Worm (Caenorhabditis elegans): ENCODE data around the gene tsn-1.

ce11 chrII:4736585-4736984 lies 30.0 kb downstream of the tsn-1 start:
- no peak for TF ChIP-seq nhr-11 (tag; optimal IDR thresholded peaks at IDR 0.05)
- no peak for TF ChIP-seq ceh-6 (GFP tag; optimal IDR thresholded peaks at IDR 0.05)
- TF ChIP-seq fkh-10 (GFP tag; optimal IDR thresholded peaks at IDR 0.05), result no peak
- TF ChIP-seq pha-2 (tag; optimal IDR thresholded peaks at IDR 0.05), result no peak
- no peak for TF ChIP-seq ceh-45 (GFP tag; IDR thresholded peaks at IDR 0.05)
- no peak for TF ChIP-seq zip-5 (tag; optimal IDR thresholded peaks at IDR 0.05)
- TF ChIP-seq F13H6.1 (tag; optimal IDR thresholded peaks at IDR 0.05), result no peak
